Worm (Caenorhabditis elegans): ENCODE data around the gene fbxb-71.

The fbxb-71 gene

ce11 chrX:3226348-3227229 lies 36.1 kb upstream of the fbxb-71 start:
- no peak for TF ChIP-seq Y55F3AM.14 (GFP tag; optimal IDR thresholded peaks at IDR 0.05)
- peak; percentile 28 for TF ChIP-seq F13H6.1 (tag; optimal IDR thresholded peaks at IDR 0.05)

- TF ChIP-seq fos-1 (tag; optimal IDR thresholded peaks at IDR 0.05) = no peak
- no peak for TF ChIP-seq peb-1 (tag; optimal IDR thresholded peaks at IDR 0.05)
- no peak for TF ChIP-seq aly-2 (tag; optimal IDR thresholded peaks at IDR 0.05)
- no peak for TF ChIP-seq blmp-1 (tag; optimal IDR thresholded peaks at IDR 0.05; ENCODE audit: insufficient read depth)
- TF ChIP-seq mab-5 (tag; optimal IDR thresholded peaks at IDR 0.05) = no peak
- TF ChIP-seq lin-11 (tag; optimal IDR thresholded peaks at IDR 0.05) = no peak
Measured at ce11 chrX:3228701-3229100, 34.0 kb upstream of the fbxb-71 start.

ce11 chrX:3230575-3230974 lies 32.1 kb upstream of the fbxb-71 start:
- TF ChIP-seq gmeb-1 (tag; optimal IDR thresholded peaks at IDR 0.05) (no peak), unc-55 (GFP tag; optimal IDR thresholded peaks at IDR 0.05) (no peak), ceh-16 (tag; optimal IDR thresholded peaks at IDR 0.05) (no peak), nhr-23 (tag; optimal IDR thresholded peaks at IDR 0.05) (no peak), lin-13 (GFP tag; optimal IDR thresholded peaks at IDR 0.05) (no peak), elt-1 (tag; optimal IDR thresholded peaks at IDR 0.05) (no peak), sma-9 (GFP tag; optimal IDR thresholded peaks at IDR 0.05) (no peak), sma-9 (tag; optimal IDR thresholded peaks at IDR 0.05) (no peak), egl-27 (tag; optimal IDR thresholded peaks at IDR 0.05) (no peak), mab-5 (tag; optimal IDR thresholded peaks at IDR 0.05) (no peak)

ce11 chrX:3235358-3235816 lies 27.3 kb upstream of the fbxb-71 start, which contains the start of gene F28B4.3:
F28B4.3 (minus strand) TSS chrX:3235408.
- TF ChIP-seq crh-2 (tag; optimal IDR thresholded peaks at IDR 0.05) (peak; percentile 85), ama-1 (optimal IDR thresholded peaks at IDR 0.05) (no peak), nhr-11 (tag; optimal IDR thresholded peaks at IDR 0.05) (no peak), aly-2 (tag; optimal IDR thresholded peaks at IDR 0.05) (no peak), fos-1 (tag; optimal IDR thresholded peaks at IDR 0.05) (peak; percentile 95), sma-9 (GFP tag; optimal IDR thresholded peaks at IDR 0.05) (peak; percentile 72), sma-9 (tag; optimal IDR thresholded peaks at IDR 0.05) (no peak), gmeb-1 (tag; optimal IDR thresholded peaks at IDR 0.05) (no peak), ceh-16 (tag; optimal IDR thresholded peaks at IDR 0.05) (no peak), lin-39 (tag; optimal IDR thresholded peaks at IDR 0.05) (no peak)

- TF ChIP-seq sma-9 (GFP tag; optimal IDR thresholded peaks at IDR 0.05) (peak; percentile 14), sma-9 (tag; optimal IDR thresholded peaks at IDR 0.05) (no peak), lin-13 (GFP tag; optimal IDR thresholded peaks at IDR 0.05) (no peak), crh-2 (tag; optimal IDR thresholded peaks at IDR 0.05) (peak; percentile 59), fos-1 (tag; optimal IDR thresholded peaks at IDR 0.05) (peak; percentile 57)
Measured at ce11 chrX:3243614-3244013, 19.1 kb upstream of the fbxb-71 start, which contains the start of gene irg-7. irg-7 (minus strand) TSS chrX:3243636.

DNA sequence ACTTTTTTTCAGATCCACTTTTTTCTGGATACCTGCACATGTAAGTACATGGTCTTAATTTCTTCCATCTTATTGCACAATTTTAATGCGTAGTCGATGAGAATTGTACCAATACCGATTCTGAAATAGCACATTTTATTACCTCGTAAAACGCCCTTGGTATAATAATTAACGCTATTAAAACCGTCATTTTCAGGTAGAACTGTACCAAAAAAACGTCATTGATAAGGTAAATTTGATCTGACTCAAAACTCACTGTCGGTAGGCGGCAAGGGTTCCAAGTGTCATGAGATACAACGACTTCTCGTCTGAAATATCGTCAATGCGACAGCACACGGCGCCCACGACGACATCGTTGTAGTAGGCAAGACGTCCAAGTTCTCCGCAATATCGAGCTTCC lies 18.3 kb upstream of the fbxb-71 start:
- TF ChIP-seq lin-11 (tag; optimal IDR thresholded peaks at IDR 0.05) = no peak
- TF ChIP-seq fos-1 (tag; optimal IDR thresholded peaks at IDR 0.05) = peak; percentile 25

- no peak for TF ChIP-seq ceh-16 (tag; optimal IDR thresholded peaks at IDR 0.05)
- peak; percentile 88 for TF ChIP-seq nhr-129 (tag; optimal IDR thresholded peaks at IDR 0.05)
- peak; percentile 14 to 71 for TF ChIP-seq lsy-2 (tag; optimal IDR thresholded peaks at IDR 0.05)
- peak; percentile 36 for TF ChIP-seq F13H6.1 (tag; optimal IDR thresholded peaks at IDR 0.05)
- TF ChIP-seq crh-2 (tag; optimal IDR thresholded peaks at IDR 0.05) = peak; percentile 33
- peak; percentile 38 for TF ChIP-seq egl-27 (tag; optimal IDR thresholded peaks at IDR 0.05)
- TF ChIP-seq R02D3.7 (tag; optimal IDR thresholded peaks at IDR 0.05) = no peak
- peak; percentile 43 for TF ChIP-seq sma-3 (GFP tag; optimal IDR thresholded peaks at IDR 0.05)
- peak; percentile 64 for TF ChIP-seq fos-1 (tag; optimal IDR thresholded peaks at IDR 0.05)
- peak; percentile 28 for TF ChIP-seq nhr-21 (tag; optimal IDR thresholded peaks at IDR 0.05)
- TF ChIP-seq nhr-10 (tag; optimal IDR thresholded peaks at IDR 0.05) = no peak
- TF ChIP-seq skn-1 (tag; optimal IDR thresholded peaks at IDR 0.05) = peak; percentile 16
- TF ChIP-seq lin-11 (tag; optimal IDR thresholded peaks at IDR 0.05) = peak; percentile 10
- TF ChIP-seq mdl-1 (tag; optimal IDR thresholded peaks at IDR 0.05) = peak; percentile 41 to 49
- peak; percentile 71 for TF ChIP-seq sma-9 (GFP tag; optimal IDR thresholded peaks at IDR 0.05)
- TF ChIP-seq sma-9 (tag; optimal IDR thresholded peaks at IDR 0.05) = no peak
- TF ChIP-seq nhr-77 (tag; optimal IDR thresholded peaks at IDR 0.05) = no peak
Measured at ce11 chrX:3245812-3246211, 16.9 kb upstream of the fbxb-71 start, which contains the start of gene F40F4.7. F40F4.7 (minus strand) TSS chrX:3245933.
